Fruit fly (Drosophila melanogaster): ENCODE results near the gene janB.

The janB gene

DNA sequence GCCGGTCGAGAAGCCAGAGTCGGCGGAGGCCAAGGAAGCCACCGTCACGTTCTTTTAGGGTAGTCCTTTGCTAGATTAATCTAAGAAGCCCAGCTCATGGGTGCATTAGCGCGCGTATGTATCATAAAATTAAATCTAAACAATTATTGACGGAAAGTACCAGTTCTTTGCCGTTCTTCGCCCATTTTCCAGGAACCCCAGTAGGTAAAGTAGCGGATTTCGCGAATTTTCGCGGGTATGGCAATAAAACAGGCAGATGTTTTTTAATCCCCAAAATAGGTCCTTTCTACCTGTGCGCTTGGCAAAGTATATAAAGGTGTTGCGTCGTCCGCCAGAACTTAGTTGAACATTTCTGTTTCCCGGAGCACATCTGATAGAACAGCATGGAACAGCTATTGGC is 2.4 kb upstream of the janB start:
- TF ChIP-seq cyc (GFP tag; optimal IDR thresholded peaks at IDR 0.05) (no peak), topi (GFP tag; optimal IDR thresholded peaks at IDR 0.05) (no peak), CG6792 (GFP tag; optimal IDR thresholded peaks at IDR 0.05) (no peak), CG7368 (GFP tag; optimal IDR thresholded peaks at IDR 0.05) (no peak), achi (GFP tag; optimal IDR thresholded peaks at IDR 0.05) (no peak), Eip78C (GFP tag) (no peak), Eip75B (GFP tag; optimal IDR thresholded peaks at IDR 0.05) (no peak), Ets96B (tag; optimal IDR thresholded peaks at IDR 0.05) (no peak), CG15336 (GFP tag; IDR thresholded peaks at IDR 0.05) (no peak), fd59A (GFP tag; optimal IDR thresholded peaks at IDR 0.05) (no peak), CG11762 (GFP tag; optimal IDR thresholded peaks at IDR 0.05; ENCODE audit: insufficient read depth) (no peak)

dm6 chr3R:30039494-30039893 is 966 bp upstream of the janB start, which contains the start of the genes janA, Sry-alpha and Sry-beta:
TSS of gene janA (minus strand) at chr3R:30039533.
TSS of gene Sry-alpha (plus strand) at chr3R:30039719.
TSS of gene Sry-beta (plus strand) at chr3R:30039719.
- TF ChIP-seq acj6 (GFP tag; optimal IDR thresholded peaks at IDR 0.05) (no peak), CG34406 (GFP tag; optimal IDR thresholded peaks at IDR 0.05) (no peak), CG1621 (tag; optimal IDR thresholded peaks at IDR 0.05) (no peak), Gug (GFP tag; IDR thresholded peaks at IDR 0.05) (no peak), Hr4 (GFP tag; optimal IDR thresholded peaks at IDR 0.05) (no peak), CG31627 (GFP tag; optimal IDR thresholded peaks at IDR 0.05) (no peak), ss (GFP tag; optimal IDR thresholded peaks at IDR 0.05) (no peak), CG3032 (tag; optimal IDR thresholded peaks at IDR 0.05) (peak; percentile 18), CG7368 (GFP tag; optimal IDR thresholded peaks at IDR 0.05) (no peak), Hr38 (GFP tag; optimal IDR thresholded peaks at IDR 0.05) (no peak), Hr39 (GFP tag; optimal IDR thresholded peaks at IDR 0.05) (no peak), Met (GFP tag; optimal IDR thresholded peaks at IDR 0.05) (no peak), CG6792 (GFP tag; optimal IDR thresholded peaks at IDR 0.05) (no peak), CG32006 (GFP tag; optimal IDR thresholded peaks at IDR 0.05) (no peak), esn (GFP tag; optimal IDR thresholded peaks at IDR 0.05) (peak; percentile 45), OdsH (GFP tag; optimal IDR thresholded peaks at IDR 0.05) (no peak), CG6808 (GFP tag; optimal IDR thresholded peaks at IDR 0.05) (no peak), salr (GFP tag; optimal IDR thresholded peaks at IDR 0.05) (no peak), dsx (GFP tag; optimal IDR thresholded peaks at IDR 0.05; ENCODE audit: poor library complexity, severe bottlenecking) (peak; percentile 91)

DNA sequence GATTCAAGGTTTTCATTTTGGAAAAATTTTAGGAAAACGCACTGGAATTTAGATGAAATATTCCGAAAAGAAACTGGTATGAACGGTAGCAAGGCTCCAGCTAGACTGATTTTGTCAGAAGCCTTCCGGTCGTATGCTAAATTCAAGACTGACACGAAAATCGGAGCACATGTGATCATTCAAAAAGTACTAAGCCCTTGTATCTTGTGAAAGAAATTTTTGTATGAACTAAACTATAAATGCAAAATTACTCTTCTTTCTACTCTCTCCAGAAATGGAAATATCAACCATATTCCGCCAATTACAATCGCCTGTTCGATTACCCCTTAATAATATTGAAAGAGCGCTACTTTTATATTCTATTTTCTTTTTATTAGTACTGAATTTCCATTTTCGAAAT is 898 bp downstream of the janB start, which contains the start of gene ocn:
TSS of gene ocn (minus strand) at position 101 of the 400 bp plus-strand sequence.
- TF ChIP-seq CG10669 (GFP tag; optimal IDR thresholded peaks at IDR 0.05) (no peak), CG16779 (tag; optimal IDR thresholded peaks at IDR 0.05) (no peak), Ets21C (GFP tag; optimal IDR thresholded peaks at IDR 0.05) (no peak), Hr39 (GFP tag; optimal IDR thresholded peaks at IDR 0.05) (no peak), CG8119 (GFP tag; IDR thresholded peaks at IDR 0.05) (no peak), Sox15 (GFP tag; optimal IDR thresholded peaks at IDR 0.05) (no peak), CG6276 (GFP tag; optimal IDR thresholded peaks at IDR 0.05) (no peak), CG6808 (GFP tag; optimal IDR thresholded peaks at IDR 0.05) (no peak)

DNA sequence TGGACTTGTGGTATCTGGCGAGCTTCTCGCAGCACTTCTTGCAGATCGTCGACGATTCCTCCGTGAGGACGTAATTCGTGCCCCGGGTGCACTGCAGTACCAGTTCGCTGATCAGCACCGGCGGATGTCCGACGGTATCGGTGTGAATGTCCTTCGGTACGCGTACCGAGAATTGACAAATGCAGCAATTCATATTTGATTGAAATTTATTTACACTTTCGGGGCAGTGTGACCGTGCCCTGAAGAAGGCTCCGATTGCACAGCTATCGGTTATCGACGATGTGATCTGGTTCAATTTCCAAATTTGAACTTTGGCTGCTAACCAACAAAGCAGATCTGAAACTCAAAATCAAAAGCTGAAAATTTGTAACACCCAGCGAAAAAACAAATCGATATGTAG is 1.9 kb downstream of the janB start, which contains the start of gene ZIPIC:
TSS of gene ZIPIC (minus strand) at position 262 of the 400 bp plus-strand sequence.
- TF ChIP-seq CG6854 (GFP tag; optimal IDR thresholded peaks at IDR 0.05) (no peak), Sox102F (GFP tag; optimal IDR thresholded peaks at IDR 0.05) (no peak), CG34406 (GFP tag; optimal IDR thresholded peaks at IDR 0.05) (no peak), Eip93F (GFP tag; optimal IDR thresholded peaks at IDR 0.05) (no peak), CG11762 (GFP tag; optimal IDR thresholded peaks at IDR 0.05; ENCODE audit: insufficient read depth) (no peak), OdsH (GFP tag; optimal IDR thresholded peaks at IDR 0.05) (no peak), CG10669 (GFP tag; optimal IDR thresholded peaks at IDR 0.05) (no peak), fd59A (GFP tag; optimal IDR thresholded peaks at IDR 0.05) (no peak), Gug (GFP tag; IDR thresholded peaks at IDR 0.05) (no peak), fd85E (GFP tag; optimal IDR thresholded peaks at IDR 0.05) (no peak)

Data from whole organism, prepupa.